Fruit fly (Drosophila melanogaster) S2 (cell line): ENCODE data around the gene Surf6.

ENCODE experiments used
- CG8478 ChIP-seq: fragments of >200 bp; optimal IDR thresholded peaks from 2 replicates; lab custom pipeline; 2018
- CTCF ChIP-seq, 2 experiments: fragments of >200 bp; optimal IDR thresholded peaks; 2 replicates each; lab custom pipeline; 2018

DNA sequence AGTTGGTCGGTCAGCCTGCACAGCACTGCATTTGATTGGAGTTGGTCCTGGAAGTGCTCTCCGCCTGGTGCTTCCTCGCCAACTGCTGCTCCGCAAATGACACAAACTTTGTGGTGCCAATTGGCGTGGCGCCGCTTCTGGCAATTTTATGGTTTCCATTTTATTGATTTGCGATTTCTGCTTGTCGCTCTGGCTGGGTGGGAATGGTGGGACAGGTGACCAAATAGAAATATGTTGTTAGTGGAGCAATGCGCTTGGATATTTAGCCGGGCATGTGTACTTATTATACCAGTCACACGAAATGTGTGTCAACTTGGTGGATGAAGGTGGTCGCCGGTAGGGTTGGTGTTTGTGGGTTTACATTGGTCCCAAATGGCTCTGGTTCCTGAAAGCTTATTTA, 10.6 kb upstream of the Surf6 start, which contains the start of the genes Xport-A and Xport-B:
- TF ChIP-seq CG8478, result no peak
- TF ChIP-seq CTCF (optimal IDR thresholded peaks at IDR 0.05; lab: Kevin White, UChicago), result no peak
